Worm (Caenorhabditis elegans): ENCODE data around the gene B0198.2.

Gene B0198.2

ce11 chrX:12073764-12074163 lies 48.2 kb downstream of the B0198.2 start, which contains the start of gene tmem-145:
TSS of gene tmem-145 (minus strand) at chrX:12073864.
- no peak for TF ChIP-seq him-1 (tag; optimal IDR thresholded peaks at IDR 0.05)
- no peak for TF ChIP-seq dao-5 (tag; optimal IDR thresholded peaks at IDR 0.05)
- no peak for TF ChIP-seq W03F9.2 (tag; optimal IDR thresholded peaks at IDR 0.05)

- TF ChIP-seq dao-5 (tag; optimal IDR thresholded peaks at IDR 0.05) (no peak), him-1 (tag; optimal IDR thresholded peaks at IDR 0.05) (no peak), W03F9.2 (tag; optimal IDR thresholded peaks at IDR 0.05) (no peak)
These were observed 55.1 kb downstream of the B0198.2 start for ce11 chrX:12080581-12081162.
